Worm (Caenorhabditis elegans) whole organism, L4 larva: ENCODE data around the gene F13H10.3.

Experiments used
- F37D6.2 ChIP-seq: sonication (generic microtip); optimal IDR thresholded peaks from 2 replicates; lab custom pipeline; 2016; ENCODE audit warnings: mild to moderate bottlenecking, missing genetic modification characterization, missing compliant biosample characterization
- R02D3.7 ChIP-seq: fragments of 150-350 bp; sonication (generic microtip); optimal IDR thresholded peaks from 3 replicates; lab custom pipeline; 2014; ENCODE audit warnings: missing biosample characterization, missing genetic modification characterization
- T26A8.4 ChIP-seq: fragments of 200-800 bp; sonication (Bioruptor generic); IDR thresholded peaks from 2 replicates; pipeline ENCODE4 v1.3.6; 2022; ENCODE audit warnings: missing genetic modification characterization, missing compliant biosample characterization
- Y75B8A.6 ChIP-seq: fragments of 200-800 bp; sonication (Bioruptor generic); IDR thresholded peaks from 2 replicates; pipeline ENCODE4 v1.3.6; 2022; ENCODE audit warnings: missing genetic modification reagents, missing genetic modification characterization, missing compliant biosample characterization
- ZK337.2 ChIP-seq: fragments of 200-800 bp; sonication (Bioruptor generic); IDR thresholded peaks from 2 replicates; pipeline ENCODE4 v1.3.6; 2022; ENCODE audit warnings: missing genetic modification reagents, missing genetic modification characterization, missing compliant biosample characterization
- ZK546.5 ChIP-seq, 2 experiments: sonication (generic microtip); optimal IDR thresholded peaks; 2 replicates each; lab custom pipeline; 2017; ENCODE audit warnings: missing biosample characterization in 2 of 2, missing genetic modification characterization in 2 of 2
- attf-4 ChIP-seq: sonication (generic microtip); optimal IDR thresholded peaks from 3 replicates; lab custom pipeline; 2017; ENCODE audit warnings: missing biosample characterization, missing genetic modification characterization
- ceh-20 ChIP-seq: fragments of 200-800 bp; sonication (Bioruptor generic); IDR thresholded peaks from 2 replicates; pipeline ENCODE4 v1.3.6; 2022; ENCODE audit warnings: missing genetic modification reagents, missing genetic modification characterization, missing compliant biosample characterization
- ceh-62 ChIP-seq: sonication (generic microtip); optimal IDR thresholded peaks from 2 replicates; lab custom pipeline; 2017; ENCODE audit warnings: missing biosample characterization, missing genetic modification characterization
- daf-16 ChIP-seq, 3 experiments: sonication (generic microtip); optimal IDR thresholded peaks; 2 replicates each; lab custom pipeline; 2016 to 2017; ENCODE audit warnings: missing genetic modification characterization in 3 of 3, missing genetic modification reagents in 3 of 3, mild to moderate bottlenecking in 2 of 3, missing compliant biosample characterization in 2 of 3, missing biosample characterization in 1 of 3, moderate library complexity in 1 of 3
- daf-8 ChIP-seq: fragments of 200-800 bp; sonication (Bioruptor generic); IDR thresholded peaks from 2 replicates; pipeline ENCODE4 v1.3.6; 2022; ENCODE audit warnings: missing genetic modification characterization, missing compliant biosample characterization
- dmd-8 ChIP-seq: fragments of 200-800 bp; sonication (Bioruptor generic); IDR thresholded peaks from 2 replicates; pipeline ENCODE4 v1.3.6; 2022; ENCODE audit warnings: missing genetic modification characterization, missing compliant biosample characterization
- dmd-9 ChIP-seq: fragments of 200-800 bp; sonication (Bioruptor generic); IDR thresholded peaks from 2 replicates; pipeline ENCODE4 v1.3.6; 2022; ENCODE audit warnings: missing genetic modification reagents, missing genetic modification characterization, missing compliant biosample characterization
- dpl-1 ChIP-seq: fragments of 150-350 bp; optimal IDR thresholded peaks from 2 replicates; lab custom pipeline; 2014; ENCODE audit warnings: missing biosample characterization, missing genetic modification reagents, missing genetic modification characterization
- duxl-1 ChIP-seq: sonication (generic microtip); optimal IDR thresholded peaks from 2 replicates; lab custom pipeline; 2016; ENCODE audit warnings: mild to moderate bottlenecking, missing genetic modification characterization, moderate library complexity, missing compliant biosample characterization; ENCODE audit not compliant: poor library complexity
- egl-43 ChIP-seq: fragments of 200-800 bp; sonication (Bioruptor generic); IDR thresholded peaks from 2 replicates; pipeline ENCODE4 v1.3.6; 2022; ENCODE audit warnings: missing genetic modification reagents, missing genetic modification characterization, missing compliant biosample characterization
- gei-8 ChIP-seq: fragments of 200-800 bp; sonication (Bioruptor generic); optimal IDR thresholded peaks from 2 replicates; lab custom pipeline; 2018; ENCODE audit warnings: mild to moderate bottlenecking, missing genetic modification characterization, missing compliant biosample characterization
- jun-1 ChIP-seq: fragments of 150-350 bp; optimal IDR thresholded peaks from 2 replicates; lab custom pipeline; 2014; ENCODE audit warnings: missing biosample characterization, missing genetic modification reagents, missing genetic modification characterization
- lin-1 ChIP-seq: fragments of 200-800 bp; sonication (Bioruptor generic); IDR thresholded peaks from 2 replicates; pipeline ENCODE4 v1.3.6; 2022; ENCODE audit warnings: missing genetic modification reagents, missing genetic modification characterization, missing compliant biosample characterization
- lin-15B ChIP-seq: fragments of 150-350 bp; sonication (generic microtip); optimal IDR thresholded peaks from 3 replicates; lab custom pipeline; 2014; ENCODE audit warnings: missing biosample characterization, missing genetic modification characterization
- lin-38 ChIP-seq: fragments of 200-800 bp; sonication (Bioruptor generic); IDR thresholded peaks from 2 replicates; pipeline ENCODE4 v1.3.6; 2022; ENCODE audit warnings: missing genetic modification reagents, missing genetic modification characterization, missing compliant biosample characterization
- lin-39 ChIP-seq: fragments of 150-350 bp; optimal IDR thresholded peaks from 2 replicates; lab custom pipeline; 2014; ENCODE audit warnings: missing biosample characterization, missing genetic modification reagents, missing genetic modification characterization
- lsy-2 ChIP-seq, 2 experiments: fragments of 150-350 bp in 1 of 2; sonication (generic microtip) in 1 of 2; optimal IDR thresholded peaks; 2 replicates each; lab custom pipeline; 2014 to 2017; ENCODE audit warnings: missing biosample characterization in 2 of 2, missing genetic modification characterization in 2 of 2
- mep-1 ChIP-seq: fragments of 150-350 bp; sonication (generic microtip); optimal IDR thresholded peaks from 3 replicates; lab custom pipeline; 2014; ENCODE audit warnings: missing biosample characterization, missing genetic modification characterization
- mxl-2 ChIP-seq: fragments of 200-800 bp; sonication (Bioruptor generic); conservative IDR thresholded peaks from 2 replicates; pipeline ENCODE4 v1.3.6; 2022; ENCODE audit warnings: missing genetic modification reagents, missing genetic modification characterization, missing compliant biosample characterization
- mxl-3 ChIP-seq: fragments of 200-800 bp; sonication (Bioruptor generic); optimal IDR thresholded peaks from 2 replicates; lab custom pipeline; 2018; ENCODE audit warnings: mild to moderate bottlenecking, missing genetic modification characterization, missing compliant biosample characterization
- nhr-10 ChIP-seq: fragments of 150-350 bp; optimal IDR thresholded peaks from 2 replicates; lab custom pipeline; 2014; ENCODE audit warnings: missing biosample characterization, missing genetic modification characterization
- nhr-102 ChIP-seq: sonication (generic microtip); optimal IDR thresholded peaks from 2 replicates; lab custom pipeline; 2016; ENCODE audit warnings: mild to moderate bottlenecking, missing genetic modification characterization, moderate library complexity, missing compliant biosample characterization
- nhr-237 ChIP-seq: sonication (generic microtip); optimal IDR thresholded peaks from 2 replicates; lab custom pipeline; 2017; ENCODE audit warnings: missing biosample characterization, missing genetic modification characterization
- nhr-25 ChIP-seq: sonication (generic microtip); optimal IDR thresholded peaks from 2 replicates; lab custom pipeline; 2017; ENCODE audit warnings: missing genetic modification characterization, mild to moderate bottlenecking, missing compliant biosample characterization, antibody characterized with exemption, moderate library complexity, borderline replicate concordance; ENCODE audit not compliant: insufficient read depth
- nhr-41 ChIP-seq: fragments of 200-800 bp; sonication (Bioruptor generic); IDR thresholded peaks from 2 replicates; pipeline ENCODE4 v1.3.6; 2022; ENCODE audit warnings: missing genetic modification reagents, missing genetic modification characterization, missing compliant biosample characterization
- nhr-42 ChIP-seq: fragments of 200-800 bp; sonication (Bioruptor generic); IDR thresholded peaks from 2 replicates; pipeline ENCODE4 v1.3.6; 2022; ENCODE audit warnings: missing genetic modification characterization, missing compliant biosample characterization
- nhr-6 ChIP-seq: fragments of 150-350 bp; optimal IDR thresholded peaks from 2 replicates; lab custom pipeline; 2014; ENCODE audit warnings: missing biosample characterization, missing genetic modification characterization
- nhr-76 ChIP-seq: fragments of 150-350 bp; optimal IDR thresholded peaks from 2 replicates; lab custom pipeline; 2014; ENCODE audit warnings: missing biosample characterization, missing genetic modification characterization
- nhr-77 ChIP-seq: fragments of 150-350 bp; optimal IDR thresholded peaks from 2 replicates; lab custom pipeline; 2014; ENCODE audit warnings: missing biosample characterization, missing genetic modification characterization
- rbr-2 ChIP-seq: sonication (generic microtip); optimal IDR thresholded peaks from 2 replicates; lab custom pipeline; 2016; ENCODE audit warnings: missing genotype, missing genetic modification characterization, missing compliant biosample characterization
- saeg-2 ChIP-seq: fragments of 200-800 bp; sonication (Bioruptor generic); IDR thresholded peaks from 2 replicates; pipeline ENCODE4 v1.3.6; 2022; ENCODE audit warnings: missing genetic modification reagents, missing genetic modification characterization, missing compliant biosample characterization
- skn-1 ChIP-seq: fragments of 150-350 bp; optimal IDR thresholded peaks from 2 replicates; lab custom pipeline; 2014; ENCODE audit warnings: missing biosample characterization, missing genetic modification characterization
- snpc-4 ChIP-seq: fragments of 150-350 bp; optimal IDR thresholded peaks from 2 replicates; lab custom pipeline; 2014; ENCODE audit warnings: missing biosample characterization, missing genetic modification characterization
- tag-97 ChIP-seq: fragments of 200-800 bp; sonication (Bioruptor generic); IDR thresholded peaks from 2 replicates; pipeline ENCODE4 v1.3.6; 2022; ENCODE audit warnings: missing genetic modification characterization, missing compliant biosample characterization
- tra-1 ChIP-seq: fragments of 200-800 bp; sonication (Bioruptor generic); IDR thresholded peaks from 2 replicates; pipeline ENCODE4 v1.3.6; 2022; ENCODE audit warnings: missing genetic modification reagents, missing genetic modification characterization, missing compliant biosample characterization
- unc-62 ChIP-seq, 3 experiments: fragments of 150-350 bp in 1 of 3; sonication (generic microtip); optimal IDR thresholded peaks in 2 of 3; peaks in 1 of 3; 1 replicate in 1 of 3; 2 replicates in 2 of 3; lab custom pipeline; 2014 to 2017; ENCODE audit warnings: missing biosample characterization in 3 of 3, missing genetic modification characterization in 3 of 3, missing genetic modification reagents in 3 of 3, missing genotype in 1 of 3
- vab-7 ChIP-seq: fragments of 200-800 bp; sonication (Bioruptor generic); IDR thresholded peaks from 2 replicates; pipeline ENCODE4 v1.3.6; 2022; ENCODE audit warnings: missing genetic modification reagents, missing genetic modification characterization, missing compliant biosample characterization
- zip-11 ChIP-seq: fragments of 200-800 bp; sonication (Bioruptor generic); IDR thresholded peaks from 2 replicates; pipeline ENCODE4 v1.3.6; 2022; ENCODE audit warnings: missing genetic modification characterization, missing compliant biosample characterization
- ztf-11 ChIP-seq: fragments of 150-350 bp; optimal IDR thresholded peaks from 2 replicates; lab custom pipeline; 2014; ENCODE audit warnings: missing biosample characterization, missing genetic modification characterization

Gene F13H10.3

ce11 chrIV:11025941-11026340 is 10.2 kb upstream of the F13H10.3 start (continued):
- peak; percentile 75; the same call in 1 of the 2 replicates for TF ChIP-seq Y75B8A.6
- TF ChIP-seq snpc-4 (tag; lab: Kevin White, UChicago) = no peak
- TF ChIP-seq zip-11 (GFP tag; lab: Robert Waterston, UW) = no peak
- TF ChIP-seq dmd-9 (GFP tag; lab: Robert Waterston, UW) = no peak
- TF ChIP-seq nhr-41 (GFP tag; lab: Robert Waterston, UW) = 0 out of 2 replicates have a peak, but pooled peaks have one; percentile 55
- no peak for TF ChIP-seq lin-15B (tag; lab: Kevin White, UChicago)
- TF ChIP-seq nhr-42 (GFP tag; lab: Robert Waterston, UW) = peak; percentile 50; the same call in 1 of the 2 replicates
- TF ChIP-seq F37D6.2 (tag; lab: Kevin White, UChicago) = no peak
- no peak for TF ChIP-seq attf-4 (tag; lab: Kevin White, UChicago)
- no peak for TF ChIP-seq nhr-76 (tag; lab: Kevin White, UChicago)
- TF ChIP-seq nhr-102 (tag; lab: Kevin White, UChicago) = peak; percentile 73
- no peak for TF ChIP-seq ceh-62
- TF ChIP-seq, all 104 proteins: peak for 55

ce11 chrIV:11022303-11022702 is 6.5 kb upstream of the F13H10.3 start, which contains the start of gene alh-3:
alh-3 (plus strand) TSS chrIV:11022603.
- no peak for TF ChIP-seq mxl-2 (GFP tag; lab: Robert Waterston, UW)
- no peak for TF ChIP-seq jun-1 (tag; lab: Kevin White, UChicago)
- no peak for TF ChIP-seq ZK337.2
- no peak for TF ChIP-seq duxl-1 (tag; lab: Kevin White, UChicago)
- TF ChIP-seq lin-38 (GFP tag; lab: Robert Waterston, UW) = no peak
- no peak for TF ChIP-seq ztf-11 (tag; lab: Kevin White, UChicago)
- no peak for TF ChIP-seq ZK546.5 (tag; optimal IDR thresholded peaks at IDR 0.05; lab: Kevin White, UChicago)
- no peak for TF ChIP-seq vab-7
- TF ChIP-seq ceh-20 (GFP tag; lab: Robert Waterston, UW) = no peak
- no peak for TF ChIP-seq nhr-42 (GFP tag; lab: Robert Waterston, UW)
- TF ChIP-seq T26A8.4 (GFP tag; lab: Robert Waterston, UW) = no peak
- no peak for TF ChIP-seq lsy-2 (tag; optimal IDR thresholded peaks at IDR 0.05; lab: Kevin White, UChicago)
- no peak for TF ChIP-seq tra-1 (GFP tag; lab: Robert Waterston, UW)
- no peak for TF ChIP-seq nhr-77 (tag; lab: Kevin White, UChicago)
- no peak for TF ChIP-seq gei-8 (GFP tag; lab: Kevin White, UChicago)
- no peak for TF ChIP-seq saeg-2 (GFP tag; lab: Robert Waterston, UW)

- TF ChIP-seq F37D6.2 (tag; lab: Kevin White, UChicago) (no peak), mxl-2 (GFP tag; lab: Robert Waterston, UW) (no peak), attf-4 (tag; lab: Kevin White, UChicago) (no peak), nhr-25 (tag; lab: Kevin White, UChicago) (peak; percentile 44), dmd-8 (GFP tag; lab: Robert Waterston, UW) (no peak), mep-1 (peak; percentile 26), daf-16 (GFP tag; optimal IDR thresholded peaks at IDR 0.05; lab: Kevin White, UChicago) (no peak), daf-16 (tag; optimal IDR thresholded peaks at IDR 0.05; lab: Kevin White, UChicago) (peak; percentile 78), daf-8 (no peak), lin-1 (GFP tag; lab: Robert Waterston, UW) (no peak), nhr-237 (no peak), skn-1 (tag; lab: Kevin White, UChicago) (no peak), gei-8 (GFP tag; lab: Kevin White, UChicago) (no peak), nhr-6 (tag; lab: Kevin White, UChicago) (no peak), rbr-2 (tag; lab: Kevin White, UChicago) (no peak), unc-62 (GFP tag; optimal IDR thresholded peaks at IDR 0.05 in 1 of 2; lab: Kevin White, UChicago) (no peak), unc-62 (tag; optimal IDR thresholded peaks at IDR 0.05; lab: Kevin White, UChicago) (no peak), lin-39 (tag; lab: Kevin White, UChicago) (no peak), lin-38 (GFP tag; lab: Robert Waterston, UW) (no peak), egl-43 (GFP tag; lab: Robert Waterston, UW) (no peak), nhr-10 (tag; lab: Kevin White, UChicago) (no peak), ceh-20 (GFP tag; lab: Robert Waterston, UW) (0 out of 2 replicates have a peak, but pooled peaks have one; percentile 35), ZK337.2 (no peak), nhr-41 (GFP tag; lab: Robert Waterston, UW) (no peak), R02D3.7 (tag; lab: Kevin White, UChicago) (no peak), dpl-1 (GFP tag; lab: Kevin White, UChicago) (no peak), mxl-3 (peak; percentile 81), tag-97 (no peak)
Measured at ce11 chrIV:11021512-11022268, 5.9 kb upstream of the F13H10.3 start, which contains the start of gene mogs-1. mogs-1 (minus strand) TSS chrIV:11021928.
